Worm (Caenorhabditis elegans) whole organism, L4/young adult: ENCODE measurements around the gene C05D9.7.

Experiments used
- W03F9.2 ChIP-seq: fragments of 150-350 bp; optimal IDR thresholded peaks from 2 replicates; lab custom pipeline; 2014; ENCODE audit warnings: missing biosample characterization, missing genetic modification characterization
- dao-5 ChIP-seq: sonication (generic microtip); optimal IDR thresholded peaks from 2 replicates; lab custom pipeline; 2016; ENCODE audit warnings: missing genotype, missing genetic modification characterization, moderate library complexity, missing compliant biosample characterization
- him-1 ChIP-seq: sonication (generic microtip); optimal IDR thresholded peaks from 2 replicates; lab custom pipeline; 2016; ENCODE audit warnings: missing genotype, missing genetic modification reagents, missing genetic modification characterization, missing compliant biosample characterization

C05D9.7 gene

ce11 chrX:1086406-1086897 is 32.8 kb downstream of the C05D9.7 start:
- TF ChIP-seq W03F9.2 (tag; lab: Kevin White, UChicago) (no peak), him-1 (tag; lab: Kevin White, UChicago) (peak; percentile 17)

ce11 chrX:1085000-1085399 is 34.2 kb downstream of the C05D9.7 start:
- TF ChIP-seq W03F9.2 (tag; lab: Kevin White, UChicago) (no peak), him-1 (tag; lab: Kevin White, UChicago) (no peak), dao-5 (no peak)

DNA sequence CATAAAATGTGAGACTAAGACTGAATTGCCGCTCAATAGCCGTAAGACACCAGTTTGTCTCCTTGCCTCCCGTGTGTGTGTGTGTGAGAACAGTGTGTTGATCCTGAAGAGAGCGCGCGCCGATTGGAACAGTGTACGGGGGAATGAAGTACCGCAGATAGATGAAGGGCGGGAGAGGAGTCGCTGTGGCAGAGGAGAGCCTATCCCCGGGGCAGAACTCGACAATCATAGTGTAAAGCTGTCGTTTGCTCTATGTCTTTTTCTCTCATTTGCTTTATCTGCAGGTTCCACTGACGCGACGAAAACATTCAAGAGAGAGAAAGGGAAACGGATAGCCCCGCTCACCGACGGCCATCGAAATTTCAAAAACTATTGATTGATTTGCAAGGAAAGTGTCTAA is 37.3 kb downstream of the C05D9.7 start:
- TF ChIP-seq dao-5 (no peak), him-1 (tag; lab: Kevin White, UChicago) (no peak), W03F9.2 (tag; lab: Kevin White, UChicago) (no peak)

DNA sequence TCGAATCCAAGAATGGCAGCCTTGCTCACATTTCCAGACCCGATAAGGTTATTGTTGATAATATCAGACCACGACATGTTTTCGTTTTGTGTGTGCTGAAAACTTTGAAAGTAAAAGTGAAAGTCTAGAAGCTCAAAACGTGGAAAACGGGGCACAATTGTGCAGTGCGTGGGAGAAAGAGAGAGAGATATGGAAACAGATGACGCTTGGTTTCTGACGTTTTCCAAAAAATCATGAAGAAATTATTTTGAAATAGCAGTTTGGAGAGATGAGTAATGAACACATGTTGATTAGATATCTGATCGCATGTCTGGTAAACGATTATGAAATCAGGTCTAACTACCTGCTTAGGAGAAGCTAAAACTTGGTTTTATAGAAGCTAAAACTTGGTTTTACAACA is 38.7 kb downstream of the C05D9.7 start, which contains the start of gene pfn-3:
pfn-3 (minus strand) TSS at position 101 of the 400 bp plus-strand sequence.
- TF ChIP-seq W03F9.2 (tag; lab: Kevin White, UChicago) (no peak), dao-5 (no peak), him-1 (tag; lab: Kevin White, UChicago) (no peak)

DNA sequence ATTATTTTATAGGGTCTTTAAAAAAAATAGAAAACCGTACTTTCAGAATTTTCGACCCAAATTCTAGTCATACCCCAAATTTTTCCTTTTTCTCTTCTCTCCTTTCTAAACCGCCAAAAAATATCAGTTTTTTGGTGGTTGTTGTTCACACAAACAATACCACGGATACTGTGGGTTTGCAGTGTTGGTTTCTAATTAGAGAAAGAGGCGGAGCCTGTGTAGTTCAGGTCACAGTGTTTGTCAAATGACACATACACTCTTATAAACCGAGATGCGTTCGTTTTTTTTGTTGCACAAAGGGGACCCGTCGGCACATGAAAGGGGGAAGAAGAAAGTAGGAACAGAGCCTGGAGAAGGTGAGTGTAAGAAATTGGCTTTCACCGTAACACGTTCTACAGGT is 47.1 kb downstream of the C05D9.7 start, which contains the start of gene lim-6:
lim-6 (plus strand) TSS at position 301 of the 400 bp plus-strand sequence.
- TF ChIP-seq W03F9.2 (tag; lab: Kevin White, UChicago) = no peak
- no peak for TF ChIP-seq dao-5
- TF ChIP-seq him-1 (tag; lab: Kevin White, UChicago) = no peak

DNA sequence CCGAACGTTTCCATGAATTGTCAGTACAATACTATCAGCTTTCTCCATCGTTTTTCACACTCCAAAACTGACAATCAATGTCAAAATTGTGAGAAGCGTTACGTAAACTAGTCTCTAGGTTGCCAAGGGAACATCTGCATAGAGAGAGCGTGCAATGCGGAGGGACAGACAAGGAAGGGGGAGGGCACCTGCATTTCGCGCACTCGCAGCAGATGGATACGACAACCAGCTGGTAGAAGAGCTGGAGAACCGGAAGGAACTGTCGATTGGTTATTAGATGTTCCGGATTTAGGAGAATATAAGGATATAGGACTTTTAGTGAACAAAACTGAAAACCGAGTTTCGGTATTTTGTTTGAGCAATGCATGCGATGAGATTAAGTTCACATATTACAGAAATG is 50.2 kb downstream of the C05D9.7 start, which contains the start of gene mksr-1:
mksr-1 (minus strand) TSS at position 144 of the 400 bp plus-strand sequence.
- no peak for TF ChIP-seq W03F9.2 (tag; lab: Kevin White, UChicago)
